Worm (Caenorhabditis elegans): ENCODE results near the gene fbxb-103.

fbxb-103 gene

ce11 chrII:3897758-3898494 is 9.0 kb upstream of the fbxb-103 start, which contains the start of gene F53C3.6 (continued):
- TF ChIP-seq xbp-1 (tag; optimal IDR thresholded peaks at IDR 0.05) (peak; percentile 64), ceh-63 (GFP tag; optimal IDR thresholded peaks at IDR 0.05) (no peak), lin-13 (GFP tag; optimal IDR thresholded peaks at IDR 0.05) (peak; percentile 51), dpl-1 (GFP tag; optimal IDR thresholded peaks at IDR 0.05) (peak in 2 of 3 experiments; percentile 30 to 38), egl-13 (tag; optimal IDR thresholded peaks at IDR 0.05) (peak; percentile 64), nhr-12 (tag; optimal IDR thresholded peaks at IDR 0.05) (no peak), efl-3 (GFP tag; optimal IDR thresholded peaks at IDR 0.05) (no peak), mef-2 (tag; optimal IDR thresholded peaks at IDR 0.05) (peak; percentile 98), lin-14 (GFP tag; optimal IDR thresholded peaks at IDR 0.05) (peak; percentile 95), nhr-28 (tag; optimal IDR thresholded peaks at IDR 0.05) (no peak), hpl-2 (GFP tag; optimal IDR thresholded peaks at IDR 0.05) (no peak), nhr-85 (tag) (peak; percentile 89), irx-1 (tag; optimal IDR thresholded peaks at IDR 0.05) (peak; percentile 44), isw-1 (GFP tag; IDR thresholded peaks at IDR 0.05) (peak; percentile 48; the same call in 1 of the 2 replicates), lin-35 (GFP tag; optimal IDR thresholded peaks at IDR 0.05) (peak; percentile 31 to 71), efl-1 (optimal IDR thresholded peaks at IDR 0.05) (peak; percentile 63 to 67), efl-1 (GFP tag; optimal IDR thresholded peaks at IDR 0.05 in 1 of 2) (peak; percentile 42 to 87), skn-1 (tag; optimal IDR thresholded peaks at IDR 0.05) (peak; percentile 70), ceh-88 (GFP tag; IDR thresholded peaks at IDR 0.05) (peak; percentile 26; the same call in 1 of the 2 replicates), lir-3 (tag; optimal IDR thresholded peaks at IDR 0.05; ENCODE audit: poor library complexity) (peak; percentile 72), unc-98 (GFP tag; IDR thresholded peaks at IDR 0.05) (0 out of 2 replicates have a peak, but pooled peaks have one; percentile 16), unc-130 (tag; optimal IDR thresholded peaks at IDR 0.05) (no peak), C34B4.2 (tag; optimal IDR thresholded peaks at IDR 0.05) (no peak), lin-15B (tag; optimal IDR thresholded peaks at IDR 0.05) (no peak), mdl-1 (tag; optimal IDR thresholded peaks at IDR 0.05) (peak in 1 of 2 experiments; percentile 55), tbx-2 (tag; optimal IDR thresholded peaks at IDR 0.05) (peak; percentile 65), ces-1 (GFP tag; optimal IDR thresholded peaks at IDR 0.05) (peak; percentile 71), sptf-1 (tag; optimal IDR thresholded peaks at IDR 0.05) (no peak), pax-3 (tag; optimal IDR thresholded peaks at IDR 0.05) (peak; percentile 11), fkh-10 (GFP tag; optimal IDR thresholded peaks at IDR 0.05) (no peak), nhr-76 (tag; optimal IDR thresholded peaks at IDR 0.05) (no peak), aha-1 (tag; optimal IDR thresholded peaks at IDR 0.05) (no peak), aly-2 (tag; optimal IDR thresholded peaks at IDR 0.05) (no peak), C04F5.9 (tag; optimal IDR thresholded peaks at IDR 0.05) (no peak)

ce11 chrII:3901108-3901507 is 5.8 kb upstream of the fbxb-103 start, which contains the start of gene F53C3.4:
F53C3.4 (plus strand) TSS chrII:3901408.
- TF ChIP-seq fkh-8 (tag; optimal IDR thresholded peaks at IDR 0.05) (no peak), nhr-11 (tag; optimal IDR thresholded peaks at IDR 0.05) (no peak), lin-13 (GFP tag; optimal IDR thresholded peaks at IDR 0.05) (no peak)

ce11 chrII:3902798-3903197 is 4.1 kb upstream of the fbxb-103 start, which contains the start of gene F53C3.3:
F53C3.3 (plus strand) TSS chrII:3902856.
- no peak for TF ChIP-seq elt-2 (tag; optimal IDR thresholded peaks at IDR 0.05)
- no peak for TF ChIP-seq mef-2 (tag; optimal IDR thresholded peaks at IDR 0.05)
- TF ChIP-seq hpl-2 (GFP tag; optimal IDR thresholded peaks at IDR 0.05) = no peak
- TF ChIP-seq hlh-17 (GFP tag; optimal IDR thresholded peaks at IDR 0.05; ENCODE audit: borderline replicate concordance) = no peak
- no peak for TF ChIP-seq fkh-10 (GFP tag; optimal IDR thresholded peaks at IDR 0.05)
- no peak for TF ChIP-seq jun-1 (tag; optimal IDR thresholded peaks at IDR 0.05)

Measured in whole organism, L1 larva.